Fruit fly (Drosophila melanogaster) whole organism, embryonic: ENCODE measurements around the gene CG3014.

Experiments used
- Atf6 ChIP-seq: fragments of 200-800 bp; sonication (Bioruptor generic); IDR thresholded peaks from 2 replicates; pipeline ENCODE4 v1.3.6; 2022; ENCODE audit warnings: missing biosample characterization, missing genetic modification characterization
- CG10209 ChIP-seq: fragments of 200-800 bp; sonication (Bioruptor generic); optimal IDR thresholded peaks from 3 replicates; lab custom pipeline; 2017; ENCODE audit warnings: missing biosample characterization, mild to moderate bottlenecking, missing genetic modification characterization, missing genetic modification reagents
- CG12299 ChIP-seq: fragments of 200-800 bp; sonication (Bioruptor generic); optimal IDR thresholded peaks from 2 replicates; lab custom pipeline; 2018; ENCODE audit warnings: missing biosample characterization, mild to moderate bottlenecking, missing genetic modification characterization
- CG1233 ChIP-seq: fragments of 200-800 bp; sonication (Bioruptor generic); optimal IDR thresholded peaks from 4 replicates; lab custom pipeline; 2018; ENCODE audit warnings: missing biosample characterization, mild to moderate bottlenecking, missing genetic modification characterization
- CG13287 ChIP-seq: fragments of 200-800 bp; sonication (Bioruptor generic); IDR thresholded peaks from 2 replicates; pipeline ENCODE4 v1.3.6; 2022; ENCODE audit warnings: missing biosample characterization, missing genetic modification characterization; ENCODE audit not compliant: partially characterized antibody
- CG13424 ChIP-seq: fragments of 200-800 bp; sonication (Bioruptor generic); optimal IDR thresholded peaks from 2 replicates; lab custom pipeline; 2019; ENCODE audit warnings: missing biosample characterization, mild to moderate bottlenecking, missing genetic modification characterization, moderate library complexity
- CG13775 ChIP-seq: fragments of 200-800 bp; sonication (Bioruptor generic); optimal IDR thresholded peaks from 3 replicates; lab custom pipeline; 2017; ENCODE audit warnings: missing biosample characterization, mild to moderate bottlenecking, missing genetic modification characterization
- CG17612 ChIP-seq: fragments of 200-800 bp; sonication (Bioruptor generic); IDR thresholded peaks from 2 replicates; pipeline ENCODE4 v1.3.6; 2022; ENCODE audit warnings: missing biosample characterization, missing genetic modification characterization
- CG1832 ChIP-seq: fragments of 200-800 bp; sonication (Bioruptor generic); optimal IDR thresholded peaks from 2 replicates; lab custom pipeline; 2017; ENCODE audit warnings: missing biosample characterization, mild to moderate bottlenecking, missing genetic modification characterization, inconsistent platforms
- CG18599 ChIP-seq: fragments of 200-800 bp; sonication (Bioruptor generic); optimal IDR thresholded peaks from 3 replicates; lab custom pipeline; 2017; ENCODE audit warnings: missing biosample characterization, missing genetic modification characterization, mild to moderate bottlenecking, moderate library complexity, missing genetic modification reagents
- CG2678 ChIP-seq: fragments of 200-800 bp; sonication (Bioruptor generic); optimal IDR thresholded peaks from 3 replicates; lab custom pipeline; 2019; ENCODE audit warnings: missing biosample characterization, mild to moderate bottlenecking, missing genetic modification characterization, moderate library complexity
- CG3065 ChIP-seq: fragments of 200-800 bp; sonication (Bioruptor generic); optimal IDR thresholded peaks from 2 replicates; lab custom pipeline; 2016; ENCODE audit warnings: missing biosample characterization, missing genetic modification characterization
- CG32532 ChIP-seq: fragments of 200-800 bp; sonication (Bioruptor generic); IDR thresholded peaks from 2 replicates; pipeline ENCODE4 v1.3.6; 2022; ENCODE audit warnings: missing biosample characterization, missing genetic modification characterization
- CG6689 ChIP-seq: fragments of 200-800 bp; sonication (Bioruptor generic); IDR thresholded peaks from 2 replicates; pipeline ENCODE4 v1.3.6; 2022; ENCODE audit warnings: missing biosample characterization, missing genetic modification characterization
- CG8388 ChIP-seq: fragments of 200-800 bp; sonication (Bioruptor generic); optimal IDR thresholded peaks from 2 replicates; lab custom pipeline; 2019; ENCODE audit warnings: missing biosample characterization, mild to moderate bottlenecking, missing genetic modification characterization, moderate library complexity
- CG8478 ChIP-seq: fragments of >200 bp; optimal IDR thresholded peaks from 2 replicates; lab custom pipeline; 2018
- CkIIα-i1 ChIP-seq: fragments of 200-800 bp; sonication (Bioruptor generic); IDR thresholded peaks from 2 replicates; pipeline ENCODE4 v1.3.6; 2022; ENCODE audit warnings: missing biosample characterization, missing genetic modification characterization
- D19A ChIP-seq: fragments of 200-800 bp; optimal IDR thresholded peaks from 3 replicates; lab custom pipeline; 2019; ENCODE audit warnings: missing biosample characterization, mild to moderate bottlenecking, missing genetic modification characterization, moderate library complexity
- Doc2 ChIP-seq: fragments of 200-800 bp; sonication (Bioruptor generic); IDR thresholded peaks from 2 replicates; pipeline ENCODE4 v1.3.6; 2022; ENCODE audit warnings: missing biosample characterization, missing genetic modification characterization
- Dp ChIP-seq: fragments of 200-800 bp; sonication (Bioruptor generic); optimal IDR thresholded peaks from 2 replicates; lab custom pipeline; 2018; ENCODE audit warnings: missing biosample characterization, mild to moderate bottlenecking, missing genetic modification characterization, moderate library complexity
- HLH54F ChIP-seq: fragments of 200-800 bp; sonication (Bioruptor generic); optimal IDR thresholded peaks from 3 replicates; lab custom pipeline; 2016; ENCODE audit warnings: missing biosample characterization, missing genetic modification characterization
- Hr51 ChIP-seq, 2 experiments: fragments of 200-800 bp; sonication (Bioruptor generic); optimal IDR thresholded peaks; 2 replicates in 1 of 2; 3 replicates in 1 of 2; lab custom pipeline; 2016 to 2018; ENCODE audit warnings: missing biosample characterization in 2 of 2, missing genetic modification characterization in 2 of 2, mild to moderate bottlenecking in 1 of 2, moderate library complexity in 1 of 2
- Lpt ChIP-seq: fragments of >200 bp; optimal IDR thresholded peaks from 2 replicates; lab custom pipeline; 2018; ENCODE audit warnings: missing biosample characterization, missing genetic modification characterization
- MESR4 ChIP-seq: fragments of 200-800 bp; sonication (Bioruptor generic); optimal IDR thresholded peaks from 2 replicates; lab custom pipeline; 2018; ENCODE audit warnings: missing biosample characterization, mild to moderate bottlenecking, missing genetic modification characterization, moderate library complexity
- Max ChIP-seq: fragments of 200-800 bp; sonication (Bioruptor generic); optimal IDR thresholded peaks from 2 replicates; lab custom pipeline; 2016; ENCODE audit warnings: missing biosample characterization, mild to moderate bottlenecking, missing genetic modification characterization
- Meics ChIP-seq: fragments of 200-800 bp; sonication (Bioruptor generic); optimal IDR thresholded peaks from 2 replicates; lab custom pipeline; 2017; ENCODE audit warnings: missing biosample characterization, mild to moderate bottlenecking, missing genetic modification characterization
- NC2α ChIP-seq: fragments of 200-800 bp; sonication (Bioruptor generic); optimal IDR thresholded peaks from 2 replicates; lab custom pipeline; 2016; ENCODE audit warnings: missing biosample characterization, missing genetic modification characterization
- Rfx ChIP-seq: fragments of 200-800 bp; sonication (Bioruptor generic); IDR thresholded peaks from 2 replicates; pipeline ENCODE4 v1.3.6; 2022; ENCODE audit warnings: missing biosample characterization, missing genetic modification characterization
- Sox100B ChIP-seq: fragments of 200-800 bp; sonication (Bioruptor generic); optimal IDR thresholded peaks from 3 replicates; lab custom pipeline; 2018; ENCODE audit warnings: missing biosample characterization, mild to moderate bottlenecking, missing genetic modification characterization
- Sox102F ChIP-seq: fragments of 200-800 bp; sonication (Bioruptor generic); optimal IDR thresholded peaks from 2 replicates; lab custom pipeline; 2018; ENCODE audit warnings: missing biosample characterization, mild to moderate bottlenecking, missing genetic modification characterization, moderate library complexity
- Trl ChIP-seq, 3 experiments: fragments of >200 bp in 2 of 3; fragments of 200-800 bp in 1 of 3; sonication (Bioruptor generic) in 1 of 3; optimal IDR thresholded peaks; 2 replicates in 1 of 3; 3 replicates in 2 of 3; lab custom pipeline; 2016 to 2017; ENCODE audit warnings: missing biosample characterization in 1 of 3, missing genetic modification characterization in 1 of 3
- Usf ChIP-seq: fragments of 200-800 bp; sonication (Bioruptor generic); optimal IDR thresholded peaks from 2 replicates; lab custom pipeline; 2017; ENCODE audit warnings: missing genotype, missing biosample characterization, missing genetic modification characterization
- Xbp1 ChIP-seq: fragments of 200-800 bp; sonication (Bioruptor generic); optimal IDR thresholded peaks from 3 replicates; lab custom pipeline; 2016; ENCODE audit warnings: missing biosample characterization, mild to moderate bottlenecking, missing genetic modification characterization
- ab ChIP-seq: fragments of 200-800 bp; sonication (Bioruptor generic); optimal IDR thresholded peaks from 2 replicates; lab custom pipeline; 2016; ENCODE audit warnings: missing biosample characterization, missing genetic modification characterization
- cato ChIP-seq: fragments of 200-800 bp; sonication (Bioruptor generic); optimal IDR thresholded peaks from 2 replicates; lab custom pipeline; 2016; ENCODE audit warnings: missing biosample characterization, missing genetic modification characterization, borderline replicate concordance
- chn ChIP-seq: fragments of 200-800 bp; sonication (Bioruptor generic); optimal IDR thresholded peaks from 2 replicates; lab custom pipeline; 2016; ENCODE audit warnings: missing biosample characterization, missing genetic modification characterization
- da ChIP-seq: fragments of 200-800 bp; sonication (Bioruptor generic); optimal IDR thresholded peaks from 2 replicates; lab custom pipeline; 2016; ENCODE audit warnings: missing biosample characterization, missing genetic modification characterization
- gem ChIP-seq: fragments of 200-800 bp; sonication (Bioruptor generic); optimal IDR thresholded peaks from 2 replicates; lab custom pipeline; 2019; ENCODE audit warnings: missing biosample characterization, mild to moderate bottlenecking, missing genetic modification characterization, moderate library complexity
- grau ChIP-seq: fragments of 200-800 bp; optimal IDR thresholded peaks from 3 replicates; lab custom pipeline; 2019; ENCODE audit warnings: missing biosample characterization, mild to moderate bottlenecking, missing genetic modification characterization, moderate library complexity
- hbn ChIP-seq: fragments of 200-800 bp; sonication (Bioruptor generic); IDR thresholded peaks from 2 replicates; pipeline ENCODE4 v1.3.6; 2022; ENCODE audit warnings: missing biosample characterization, missing genetic modification characterization; ENCODE audit not compliant: partially characterized antibody
- lab ChIP-seq: fragments of 200-800 bp; sonication (Bioruptor generic); optimal IDR thresholded peaks from 3 replicates; lab custom pipeline; 2017; ENCODE audit warnings: missing biosample characterization, missing genetic modification characterization, mild to moderate bottlenecking, moderate library complexity, missing genetic modification reagents
- ranshi ChIP-seq: fragments of 200-800 bp; sonication (Bioruptor generic); IDR thresholded peaks from 2 replicates; pipeline ENCODE4 v1.3.6; 2022; ENCODE audit warnings: missing biosample characterization, missing genetic modification characterization
- row ChIP-seq: fragments of 200-800 bp; sonication (Bioruptor generic); IDR thresholded peaks from 3 replicates; pipeline ENCODE4 v1.3.6; 2022; ENCODE audit warnings: missing biosample characterization, missing genetic modification characterization
- sd ChIP-seq: fragments of 200-800 bp; sonication (Bioruptor generic); optimal IDR thresholded peaks from 3 replicates; lab custom pipeline; 2018; ENCODE audit warnings: missing biosample characterization, mild to moderate bottlenecking, missing genetic modification characterization, moderate library complexity
- sens ChIP-seq: fragments of 200-800 bp; sonication (Bioruptor generic); peaks from one replicate; lab custom pipeline; 2016; ENCODE audit warnings: missing biosample characterization, missing genetic modification characterization
- ssp ChIP-seq: fragments of 200-800 bp; sonication (Bioruptor generic); IDR thresholded peaks from 2 replicates; pipeline ENCODE4 v1.3.6; 2022; ENCODE audit warnings: missing biosample characterization, missing genetic modification characterization
- stwl ChIP-seq: fragments of 200-800 bp; sonication (Bioruptor generic); optimal IDR thresholded peaks from 3 replicates; lab custom pipeline; 2018; ENCODE audit warnings: missing biosample characterization, mild to moderate bottlenecking, missing genetic modification characterization, moderate library complexity
- tgo ChIP-seq: fragments of 200-800 bp; sonication (Bioruptor generic); IDR thresholded peaks from 3 replicates; pipeline ENCODE4 v1.3.6; 2022; ENCODE audit warnings: missing biosample characterization, missing genetic modification characterization
- unpg ChIP-seq: fragments of 200-800 bp; sonication (Bioruptor generic); optimal IDR thresholded peaks from 3 replicates; lab custom pipeline; 2018; ENCODE audit warnings: missing biosample characterization, mild to moderate bottlenecking, missing genetic modification characterization, moderate library complexity
- zfh1 ChIP-seq: fragments of 200-800 bp; sonication (Bioruptor generic); IDR thresholded peaks from 3 replicates; pipeline ENCODE4 v1.3.6; 2022; ENCODE audit warnings: missing biosample characterization, missing genetic modification characterization

Gene CG3014

DNA sequence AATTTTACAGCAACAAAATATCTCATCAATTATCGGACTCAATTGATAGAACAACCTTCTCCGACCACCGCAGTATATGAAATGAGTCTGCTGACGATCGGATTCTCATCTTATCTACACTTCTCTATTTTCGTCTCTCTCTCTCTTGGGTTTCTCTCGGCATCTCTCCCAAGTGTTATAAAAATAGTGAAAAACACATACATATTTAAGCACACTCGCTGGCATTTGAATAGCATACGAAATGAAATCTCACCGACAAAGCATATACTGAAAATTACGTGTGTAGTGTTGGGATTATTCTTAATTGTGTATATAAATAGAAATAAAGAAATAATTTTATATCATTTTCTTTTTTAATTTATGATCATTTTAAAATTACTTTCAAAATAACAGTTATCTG lies 52.6 kb downstream of the CG3014 start, which contains the start of gene pyd3:
pyd3 (minus strand) TSS at position 87 of the 400 bp plus-strand sequence.
- peak; percentile 29 for TF ChIP-seq Sox102F (GFP tag; lab: Kevin White, UChicago)
- 0 out of 2 replicates have a peak, but pooled peaks have one; percentile 16 for TF ChIP-seq CG13287
- TF ChIP-seq Sox100B = peak; percentile 20
- no peak for TF ChIP-seq Doc2
- peak; percentile 50 for TF ChIP-seq CG2678 (tag; lab: Kevin White, UChicago)
- peak; percentile 8 for TF ChIP-seq lab (GFP tag; lab: Kevin White, UChicago)
- TF ChIP-seq CG6689 (GFP tag; lab: Robert Waterston, UW) = 0 out of 2 replicates have a peak, but pooled peaks have one; percentile 26
- TF ChIP-seq CG18599 = peak; percentile 12
- TF ChIP-seq Meics (GFP tag; lab: Kevin White, UChicago) = peak; percentile 21
- no peak for TF ChIP-seq Dp (GFP tag; lab: Kevin White, UChicago)
- TF ChIP-seq da = no peak
- TF ChIP-seq CG1233 (GFP tag; lab: Kevin White, UChicago) = no peak
- TF ChIP-seq Rfx (GFP tag; lab: Robert Waterston, UW) = peak; percentile 41; the same call in 1 of the 2 replicates
- no peak for TF ChIP-seq ab (GFP tag; lab: Kevin White, UChicago)
- peak; percentile 70 to 73 for TF ChIP-seq Trl (optimal IDR thresholded peaks at IDR 0.05; lab: Kevin White, UChicago)
- TF ChIP-seq Trl (GFP tag; optimal IDR thresholded peaks at IDR 0.05; lab: Kevin White, UChicago) = no peak
- peak; percentile 25; the same call in 1 of the 2 replicates for TF ChIP-seq ranshi (GFP tag; lab: Robert Waterston, UW)
- no peak for TF ChIP-seq CG3065
- TF ChIP-seq Max (GFP tag; lab: Kevin White, UChicago) = no peak
- TF ChIP-seq CG17612 (GFP tag; lab: Robert Waterston, UW) = no peak
- no peak for TF ChIP-seq hbn (GFP tag; lab: Robert Waterston, UW)
- TF ChIP-seq sens (GFP tag; lab: Kevin White, UChicago) = peak; percentile 47
- TF ChIP-seq gem (tag; lab: Kevin White, UChicago) = peak; percentile 65
- TF ChIP-seq Xbp1 (GFP tag; lab: Kevin White, UChicago) = no peak
- TF ChIP-seq stwl (tag; lab: Kevin White, UChicago) = peak; percentile 31
- no peak for TF ChIP-seq CG1832
- TF ChIP-seq CG32532 (GFP tag; lab: Robert Waterston, UW) = peak; percentile 35; the same call in 1 of the 2 replicates
- peak; percentile 56 for TF ChIP-seq grau (tag; lab: Kevin White, UChicago)
- peak; percentile 72 for TF ChIP-seq row (GFP tag; lab: Robert Waterston, UW)
- TF ChIP-seq CG8388 = peak; percentile 19
- no peak for TF ChIP-seq CG12299 (tag; lab: Kevin White, UChicago)
- TF ChIP-seq D19A (tag; lab: Kevin White, UChicago) = peak; percentile 53
- TF ChIP-seq CG10209 (GFP tag; lab: Kevin White, UChicago) = no peak
- peak; percentile 35; the same call in 1 of the 3 replicates for TF ChIP-seq zfh1 (GFP tag; lab: Robert Waterston, UW)
- no peak for TF ChIP-seq MESR4 (GFP tag; lab: Kevin White, UChicago)
- no peak for TF ChIP-seq cato (GFP tag; lab: Kevin White, UChicago)
- peak; percentile 54 for TF ChIP-seq unpg (GFP tag; lab: Kevin White, UChicago)
- no peak for TF ChIP-seq NC2α (GFP tag; lab: Kevin White, UChicago)
- no peak for TF ChIP-seq CG13775 (GFP tag; lab: Kevin White, UChicago)
- TF ChIP-seq ssp (GFP tag; lab: Robert Waterston, UW) = no peak
- no peak for TF ChIP-seq Usf
- no peak for TF ChIP-seq CG8478 (lab: Kevin White, UChicago)
- TF ChIP-seq Hr51 (GFP tag; optimal IDR thresholded peaks at IDR 0.05; lab: Kevin White, UChicago) = peak in 1 of 2 experiments; percentile 24
- TF ChIP-seq chn (GFP tag; lab: Kevin White, UChicago) = no peak
- TF ChIP-seq tgo = peak; percentile 33; the same call in 1 of the 3 replicates
- no peak for TF ChIP-seq Lpt (GFP tag; lab: Kevin White, UChicago)
- TF ChIP-seq sd (tag; lab: Kevin White, UChicago) = peak; percentile 11
- no peak for TF ChIP-seq CkIIα-i1 (GFP tag; lab: Robert Waterston, UW)
- TF ChIP-seq HLH54F (GFP tag; lab: Kevin White, UChicago) = no peak
- TF ChIP-seq CG13424 (tag; lab: Kevin White, UChicago) = peak; percentile 15
- no peak for TF ChIP-seq Atf6
